Worm (Caenorhabditis elegans): Measurements from ENCODE around the gene Y67A10A.7.
A peak's percentile ranks its signal among the peaks of the same experiment; 100 is the strongest.

Gene Y67A10A.7

ce11 chrIV:14412655-14413054, 38.7 kb downstream of the Y67A10A.7 start, which contains the start of gene xdh-1:
TSS of gene xdh-1 (minus strand) at chrIV:14412894.
- TF ChIP-seq ceh-14 (tag; optimal IDR thresholded peaks at IDR 0.05) (no peak), tbx-2 (tag; optimal IDR thresholded peaks at IDR 0.05) (no peak), elt-4 (tag; optimal IDR thresholded peaks at IDR 0.05) (no peak), unc-42 (tag; optimal IDR thresholded peaks at IDR 0.05) (no peak), nfya-1 (tag; optimal IDR thresholded peaks at IDR 0.05) (no peak), hlh-6 (tag; optimal IDR thresholded peaks at IDR 0.05) (no peak), ceh-19 (GFP tag; optimal IDR thresholded peaks at IDR 0.05) (no peak), tbx-7 (tag; optimal IDR thresholded peaks at IDR 0.05) (no peak), F13H6.1 (tag; optimal IDR thresholded peaks at IDR 0.05) (no peak), unc-86 (tag; optimal IDR thresholded peaks at IDR 0.05) (no peak), syd-9 (tag; optimal IDR thresholded peaks at IDR 0.05) (no peak), ztf-16 (tag; optimal IDR thresholded peaks at IDR 0.05) (no peak), hlh-8 (tag; optimal IDR thresholded peaks at IDR 0.05) (no peak)

- peak; percentile 16 for TF ChIP-seq elt-2 (tag; optimal IDR thresholded peaks at IDR 0.05)
- no peak for TF ChIP-seq elt-4 (tag; optimal IDR thresholded peaks at IDR 0.05)
Observed at ce11 chrIV:14413386-14413785, 39.5 kb downstream of the Y67A10A.7 start.

ce11 chrIV:14414200-14414599, 40.3 kb downstream of the Y67A10A.7 start:
- TF ChIP-seq elt-4 (tag; optimal IDR thresholded peaks at IDR 0.05) (no peak), elt-2 (tag; optimal IDR thresholded peaks at IDR 0.05) (peak; percentile 98), pqm-1 (tag; optimal IDR thresholded peaks at IDR 0.05) (peak; percentile 25)

ce11 chrIV:14417128-14417527, 43.2 kb downstream of the Y67A10A.7 start, which contains the start of gene F55B11.6:
TSS of gene F55B11.6 (minus strand) at chrIV:14417228.
- TF ChIP-seq ceh-22 (tag; optimal IDR thresholded peaks at IDR 0.05) (no peak), C08G9.2 (tag; optimal IDR thresholded peaks at IDR 0.05) (no peak), unc-86 (tag; optimal IDR thresholded peaks at IDR 0.05) (no peak), che-1 (tag; optimal IDR thresholded peaks at IDR 0.05) (no peak), hlh-6 (tag; optimal IDR thresholded peaks at IDR 0.05) (no peak), unc-42 (tag; optimal IDR thresholded peaks at IDR 0.05) (no peak), ceh-19 (GFP tag; optimal IDR thresholded peaks at IDR 0.05) (no peak), fkh-10 (GFP tag; optimal IDR thresholded peaks at IDR 0.05) (no peak), ceh-9 (tag; optimal IDR thresholded peaks at IDR 0.05) (no peak), ceh-31 (tag; optimal IDR thresholded peaks at IDR 0.05) (no peak), pag-3 (tag; optimal IDR thresholded peaks at IDR 0.05; ENCODE audit: borderline replicate concordance) (no peak), zip-5 (tag; optimal IDR thresholded peaks at IDR 0.05) (no peak), eyg-1 (tag; optimal IDR thresholded peaks at IDR 0.05) (no peak), hlh-8 (tag; optimal IDR thresholded peaks at IDR 0.05) (no peak)

- TF ChIP-seq K02D7.2 (tag; optimal IDR thresholded peaks at IDR 0.05): no peak
- TF ChIP-seq hlh-30 (tag; optimal IDR thresholded peaks at IDR 0.05; ENCODE audit: insufficient read depth): no peak
- no peak for TF ChIP-seq ceh-48 (tag; optimal IDR thresholded peaks at IDR 0.05)
- TF ChIP-seq F13H6.1 (tag; optimal IDR thresholded peaks at IDR 0.05): no peak
- no peak for TF ChIP-seq tbx-2 (tag; optimal IDR thresholded peaks at IDR 0.05)
- TF ChIP-seq ceh-9 (tag; optimal IDR thresholded peaks at IDR 0.05): no peak
- TF ChIP-seq C08G9.2 (tag; optimal IDR thresholded peaks at IDR 0.05): no peak
- no peak for TF ChIP-seq dmd-4 (tag; optimal IDR thresholded peaks at IDR 0.05; ENCODE audit: borderline replicate concordance)
- TF ChIP-seq sox-2 (GFP tag; IDR thresholded peaks at IDR 0.05): no peak
- TF ChIP-seq hlh-6 (tag; optimal IDR thresholded peaks at IDR 0.05): no peak
- TF ChIP-seq dve-1 (tag; optimal IDR thresholded peaks at IDR 0.05): no peak
- TF ChIP-seq ceh-18 (tag; optimal IDR thresholded peaks at IDR 0.05): no peak
- TF ChIP-seq unc-86 (tag; optimal IDR thresholded peaks at IDR 0.05): no peak
- no peak for TF ChIP-seq eyg-1 (tag; optimal IDR thresholded peaks at IDR 0.05)
- no peak for TF ChIP-seq lin-11 (tag; optimal IDR thresholded peaks at IDR 0.05)
- TF ChIP-seq mec-3 (tag; optimal IDR thresholded peaks at IDR 0.05; ENCODE audit: borderline replicate concordance): no peak
Observed at ce11 chrIV:14421938-14422337, 48.0 kb downstream of the Y67A10A.7 start, which contains the start of gene F55B11.7. TSS of gene F55B11.7 (minus strand) at chrIV:14422038.

Data from whole organism, late embryonic.